Worm (Caenorhabditis elegans) whole organism, L1 larva: ENCODE measurements around the gene C01B10.3.

ENCODE experiments used
- C04F5.9 ChIP-seq: sonication (generic microtip); optimal IDR thresholded peaks from 2 replicates; lab custom pipeline; 2016; ENCODE audit warnings: missing genetic modification characterization, missing compliant biosample characterization
- C16A3.4 ChIP-seq: fragments of 150-350 bp; optimal IDR thresholded peaks from 2 replicates; lab custom pipeline; 2014; ENCODE audit warnings: missing biosample characterization, missing genetic modification characterization
- C34B4.2 ChIP-seq: sonication (generic microtip); optimal IDR thresholded peaks from 2 replicates; lab custom pipeline; 2017; ENCODE audit warnings: mild to moderate bottlenecking, missing genetic modification characterization, missing compliant biosample characterization
- aha-1 ChIP-seq: fragments of 150-350 bp; optimal IDR thresholded peaks from 2 replicates; lab custom pipeline; 2014; ENCODE audit warnings: missing biosample characterization, missing genetic modification characterization
- alr-1 ChIP-seq: fragments of 200-800 bp; sonication (Bioruptor generic); optimal IDR thresholded peaks from 2 replicates; lab custom pipeline; 2018; ENCODE audit warnings: borderline replicate concordance, mild to moderate bottlenecking, missing genetic modification characterization, missing compliant biosample characterization
- aly-2 ChIP-seq: fragments of 150-350 bp; optimal IDR thresholded peaks from 2 replicates; lab custom pipeline; 2014; ENCODE audit warnings: missing biosample characterization, missing genetic modification characterization
- blmp-1 ChIP-seq: fragments of 150-350 bp; optimal IDR thresholded peaks from 2 replicates; lab custom pipeline; 2014; ENCODE audit warnings: missing biosample characterization, missing genetic modification characterization
- ceh-63 ChIP-seq: fragments of 200-800 bp; sonication (Bioruptor generic); optimal IDR thresholded peaks from 2 replicates; lab custom pipeline; 2018; ENCODE audit warnings: mild to moderate bottlenecking, missing genetic modification characterization, missing compliant biosample characterization
- ceh-82 ChIP-seq, 3 experiments: fragments of 150-350 bp in 1 of 3; sonication (generic microtip) in 2 of 3; optimal IDR thresholded peaks; 2 replicates each; lab custom pipeline; 2014 to 2017; ENCODE audit warnings: missing biosample characterization in 3 of 3, missing genetic modification characterization in 3 of 3
- ceh-90 ChIP-seq: sonication (generic microtip); optimal IDR thresholded peaks from 2 replicates; lab custom pipeline; 2016; ENCODE audit warnings: missing genetic modification characterization, missing compliant biosample characterization
- dpl-1 ChIP-seq, 3 experiments: fragments of 150-350 bp in 2 of 3; sonication (generic microtip) in 1 of 3; optimal IDR thresholded peaks; 2 replicates each; lab custom pipeline; 2014 to 2017; ENCODE audit warnings: missing biosample characterization in 3 of 3, missing genetic modification characterization in 3 of 3, missing genetic modification reagents in 3 of 3
- dsc-1 ChIP-seq: sonication (generic microtip); optimal IDR thresholded peaks from 2 replicates; lab custom pipeline; 2016; ENCODE audit warnings: mild to moderate bottlenecking, missing genetic modification characterization, missing compliant biosample characterization
- elt-3 ChIP-seq, 6 experiments: fragments of 150-350 bp in 1 of 6; sonication (generic microtip); optimal IDR thresholded peaks; 2 replicates each; lab custom pipeline; 2017 to 2018; ENCODE audit warnings: missing biosample characterization in 6 of 6, missing genetic modification characterization in 6 of 6, inconsistent platforms in 1 of 6
- ets-5 ChIP-seq: fragments of 200-800 bp; sonication (Bioruptor generic); IDR thresholded peaks from 2 replicates; pipeline ENCODE4 v1.3.6; 2022; ENCODE audit warnings: missing genetic modification characterization, missing compliant biosample characterization
- fkh-8 ChIP-seq: sonication (generic microtip); optimal IDR thresholded peaks from 2 replicates; lab custom pipeline; 2016; ENCODE audit warnings: mild to moderate bottlenecking, missing genetic modification characterization, missing compliant biosample characterization
- grh-1 ChIP-seq: fragments of 200-800 bp; sonication (Bioruptor generic); IDR thresholded peaks from 2 replicates; pipeline ENCODE4 v1.3.6; 2022; ENCODE audit warnings: missing genetic modification reagents, missing genetic modification characterization, missing compliant biosample characterization
- hlh-17 ChIP-seq: fragments of 200-800 bp; sonication (Bioruptor generic); optimal IDR thresholded peaks from 2 replicates; lab custom pipeline; 2018; ENCODE audit warnings: missing genetic modification characterization, mild to moderate bottlenecking, missing compliant biosample characterization, moderate library complexity, borderline replicate concordance
- hlh-4 ChIP-seq: sonication (generic microtip); optimal IDR thresholded peaks from 2 replicates; lab custom pipeline; 2016; ENCODE audit warnings: mild to moderate bottlenecking, missing genetic modification characterization, missing compliant biosample characterization
- lin-14 ChIP-seq: fragments of 200-800 bp; sonication (Bioruptor generic); optimal IDR thresholded peaks from 2 replicates; lab custom pipeline; 2018; ENCODE audit warnings: mild to moderate bottlenecking, missing genetic modification characterization, moderate library complexity, missing compliant biosample characterization
- lir-3 ChIP-seq: sonication (generic microtip); optimal IDR thresholded peaks from 2 replicates; lab custom pipeline; 2016; ENCODE audit warnings: mild to moderate bottlenecking, missing genetic modification characterization, moderate library complexity, missing compliant biosample characterization; ENCODE audit not compliant: poor library complexity
- lsy-2 ChIP-seq, 2 experiments: fragments of 150-350 bp; optimal IDR thresholded peaks; 2 replicates each; lab custom pipeline; 2014; ENCODE audit warnings: missing biosample characterization in 2 of 2, missing genetic modification characterization in 2 of 2
- mdl-1 ChIP-seq, 2 experiments: fragments of 150-350 bp; optimal IDR thresholded peaks; 2 replicates each; lab custom pipeline; 2014 to 2017; ENCODE audit warnings: missing biosample characterization in 2 of 2, missing genetic modification characterization in 2 of 2, inconsistent platforms in 1 of 2
- mef-2 ChIP-seq: fragments of 150-350 bp; optimal IDR thresholded peaks from 2 replicates; lab custom pipeline; 2014; ENCODE audit warnings: missing biosample characterization, missing genetic modification characterization
- mep-1 ChIP-seq: fragments of 150-350 bp; optimal IDR thresholded peaks from 2 replicates; lab custom pipeline; 2014; ENCODE audit warnings: missing biosample characterization, missing genetic modification characterization
- nhr-12 ChIP-seq: sonication (generic microtip); optimal IDR thresholded peaks from 2 replicates; lab custom pipeline; 2017; ENCODE audit warnings: missing biosample characterization, missing genetic modification characterization
- nhr-20 ChIP-seq: sonication (generic microtip); optimal IDR thresholded peaks from 2 replicates; lab custom pipeline; 2016; ENCODE audit warnings: mild to moderate bottlenecking, missing genetic modification characterization, missing compliant biosample characterization
- nhr-47 ChIP-seq: sonication (generic microtip); optimal IDR thresholded peaks from 2 replicates; lab custom pipeline; 2016; ENCODE audit warnings: mild to moderate bottlenecking, missing genetic modification characterization, moderate library complexity, missing compliant biosample characterization
- nhr-85 ChIP-seq: sonication (generic microtip); peaks from one replicate; lab custom pipeline; 2016; ENCODE audit warnings: missing genetic modification characterization, inconsistent platforms, missing compliant biosample characterization
- nhr-90 ChIP-seq: sonication (generic microtip); optimal IDR thresholded peaks from 2 replicates; lab custom pipeline; 2016; ENCODE audit warnings: mild to moderate bottlenecking, missing genetic modification characterization, missing compliant biosample characterization; ENCODE audit not compliant: poor library complexity
- pag-3 ChIP-seq: sonication (generic microtip); optimal IDR thresholded peaks from 2 replicates; lab custom pipeline; 2017; ENCODE audit warnings: missing genetic modification characterization, mild to moderate bottlenecking, missing compliant biosample characterization, antibody characterized with exemption, borderline replicate concordance; ENCODE audit not compliant: insufficient read depth
- pqm-1 ChIP-seq: sonication (generic microtip); optimal IDR thresholded peaks from 3 replicates; lab custom pipeline; 2017; ENCODE audit warnings: missing biosample characterization, missing genetic modification characterization
- rnt-1 ChIP-seq: sonication (generic microtip); optimal IDR thresholded peaks from 2 replicates; lab custom pipeline; 2016; ENCODE audit warnings: mild to moderate bottlenecking, missing genetic modification characterization, moderate library complexity, missing compliant biosample characterization
- skn-1 ChIP-seq: fragments of 150-350 bp; optimal IDR thresholded peaks from 2 replicates; lab custom pipeline; 2014; ENCODE audit warnings: missing biosample characterization, missing genetic modification characterization
- snu-23 ChIP-seq: sonication (generic microtip); optimal IDR thresholded peaks from 2 replicates; lab custom pipeline; 2016; ENCODE audit warnings: missing genetic modification characterization, missing compliant biosample characterization
- sox-4 ChIP-seq: sonication (generic microtip); optimal IDR thresholded peaks from 2 replicates; lab custom pipeline; 2016; ENCODE audit warnings: missing genetic modification characterization, missing compliant biosample characterization
- sptf-1 ChIP-seq: fragments of 150-350 bp; optimal IDR thresholded peaks from 2 replicates; lab custom pipeline; 2014; ENCODE audit warnings: missing biosample characterization, missing genetic modification characterization
- sup-37 ChIP-seq: fragments of 200-800 bp; sonication (Bioruptor generic); optimal IDR thresholded peaks from 2 replicates; lab custom pipeline; 2018; ENCODE audit warnings: mild to moderate bottlenecking, missing genetic modification characterization, missing compliant biosample characterization
- swsn-7 ChIP-seq: sonication (generic microtip); optimal IDR thresholded peaks from 2 replicates; lab custom pipeline; 2016; ENCODE audit warnings: missing genetic modification characterization, missing compliant biosample characterization
- tbx-2 ChIP-seq: sonication (generic microtip); optimal IDR thresholded peaks from 2 replicates; lab custom pipeline; 2016; ENCODE audit warnings: missing genetic modification characterization, missing compliant biosample characterization
- unc-130 ChIP-seq: fragments of 150-350 bp; optimal IDR thresholded peaks from 2 replicates; lab custom pipeline; 2017; ENCODE audit warnings: missing biosample characterization, missing genetic modification characterization, inconsistent platforms
- unc-30 ChIP-seq: sonication (generic microtip); optimal IDR thresholded peaks from 2 replicates; lab custom pipeline; 2017; ENCODE audit warnings: missing biosample characterization, missing genetic modification characterization
- unc-86 ChIP-seq: sonication (generic microtip); optimal IDR thresholded peaks from 2 replicates; lab custom pipeline; 2016; ENCODE audit warnings: missing genetic modification characterization, missing compliant biosample characterization
- vab-15 ChIP-seq: sonication (generic microtip); optimal IDR thresholded peaks from 2 replicates; lab custom pipeline; 2017; ENCODE audit warnings: missing genotype, mild to moderate bottlenecking, missing genetic modification characterization, missing compliant biosample characterization
- xbp-1 ChIP-seq: sonication (generic microtip); optimal IDR thresholded peaks from 2 replicates; lab custom pipeline; 2016; ENCODE audit warnings: missing genetic modification characterization, missing compliant biosample characterization
- zag-1 ChIP-seq: fragments of 150-350 bp; optimal IDR thresholded peaks from 2 replicates; lab custom pipeline; 2014; ENCODE audit warnings: missing biosample characterization, missing genetic modification characterization
- zip-4 ChIP-seq: fragments of 200-800 bp; sonication (Bioruptor generic); optimal IDR thresholded peaks from 2 replicates; lab custom pipeline; 2018; ENCODE audit warnings: mild to moderate bottlenecking, missing genetic modification characterization, moderate library complexity, missing compliant biosample characterization

Gene C01B10.3

ce11 chrIV:6582604-6583003, 38.5 kb downstream of the C01B10.3 start, which contains the start of gene odr-8:
Gene odr-8, minus strand, starts transcription at chrIV:6582704.
- no peak for TF ChIP-seq hlh-4 (tag; lab: Kevin White, UChicago)
- no peak for TF ChIP-seq zag-1
- no peak for TF ChIP-seq unc-130
- no peak for TF ChIP-seq ceh-63 (GFP tag; lab: Kevin White, UChicago)
- TF ChIP-seq C34B4.2 (tag; lab: Kevin White, UChicago): no peak
- no peak for TF ChIP-seq ceh-90 (tag; lab: Kevin White, UChicago)
- TF ChIP-seq mef-2 (tag; lab: Kevin White, UChicago): no peak
- no peak for TF ChIP-seq pag-3 (tag; lab: Kevin White, UChicago)
- no peak for TF ChIP-seq pqm-1 (tag; lab: Kevin White, UChicago)
- no peak for TF ChIP-seq aha-1 (tag; lab: Kevin White, UChicago)

- no peak for TF ChIP-seq xbp-1 (tag; lab: Kevin White, UChicago)
- no peak for TF ChIP-seq blmp-1 (tag; lab: Kevin White, UChicago)
- TF ChIP-seq sox-4 (tag; lab: Kevin White, UChicago): no peak
- no peak for TF ChIP-seq aha-1 (tag; lab: Kevin White, UChicago)
- no peak for TF ChIP-seq nhr-12 (tag; lab: Kevin White, UChicago)
- no peak for TF ChIP-seq swsn-7 (tag; lab: Kevin White, UChicago)
- no peak for TF ChIP-seq dpl-1 (GFP tag; optimal IDR thresholded peaks at IDR 0.05; lab: Kevin White, UChicago)
- no peak for TF ChIP-seq zip-4 (GFP tag; lab: Kevin White, UChicago)
- TF ChIP-seq nhr-85 (tag; lab: Kevin White, UChicago): no peak
- no peak for TF ChIP-seq skn-1 (tag; lab: Kevin White, UChicago)
- no peak for TF ChIP-seq unc-86 (tag; lab: Kevin White, UChicago)
- no peak for TF ChIP-seq pag-3 (tag; lab: Kevin White, UChicago)
- no peak for TF ChIP-seq nhr-20 (tag; lab: Kevin White, UChicago)
- TF ChIP-seq fkh-8 (tag; lab: Kevin White, UChicago): no peak
- TF ChIP-seq sup-37 (GFP tag; lab: Kevin White, UChicago): no peak
Observed at ce11 chrIV:6581658-6582057, 39.5 kb downstream of the C01B10.3 start.

ce11 chrIV:6577914-6578313, 43.2 kb downstream of the C01B10.3 start, which contains the start of gene C43G2.3:
Gene C43G2.3, plus strand, starts transcription at chrIV:6578214.
- no peak for TF ChIP-seq lir-3 (tag; lab: Kevin White, UChicago)
- no peak for TF ChIP-seq nhr-12 (tag; lab: Kevin White, UChicago)
- TF ChIP-seq skn-1 (tag; lab: Kevin White, UChicago): no peak
- no peak for TF ChIP-seq aly-2 (tag; lab: Kevin White, UChicago)
- TF ChIP-seq hlh-17 (GFP tag; lab: Kevin White, UChicago): no peak
- TF ChIP-seq elt-3 (tag; optimal IDR thresholded peaks at IDR 0.05; lab: Kevin White, UChicago): no peak
- TF ChIP-seq snu-23 (GFP tag; lab: Kevin White, UChicago): no peak
- no peak for TF ChIP-seq ceh-63 (GFP tag; lab: Kevin White, UChicago)
- TF ChIP-seq ets-5 (GFP tag; lab: Robert Waterston, UW): no peak
- no peak for TF ChIP-seq C16A3.4 (tag; lab: Kevin White, UChicago)
- TF ChIP-seq dsc-1 (tag; lab: Kevin White, UChicago): no peak
- TF ChIP-seq alr-1: no peak
- TF ChIP-seq vab-15: no peak

ce11 chrIV:6576728-6577101, 44.4 kb downstream of the C01B10.3 start:
- TF ChIP-seq nhr-90 (peak; percentile 65), mep-1 (peak; percentile 76), lin-14 (GFP tag; lab: Kevin White, UChicago) (peak; percentile 80), nhr-20 (tag; lab: Kevin White, UChicago) (peak; percentile 74), tbx-2 (tag; lab: Kevin White, UChicago) (peak; percentile 22), swsn-7 (tag; lab: Kevin White, UChicago) (peak; percentile 53), elt-3 (tag; optimal IDR thresholded peaks at IDR 0.05; lab: Kevin White, UChicago) (peak in 2 of 6 experiments; percentile 18 to 28), fkh-8 (tag; lab: Kevin White, UChicago) (no peak), pqm-1 (tag; lab: Kevin White, UChicago) (no peak), ceh-82 (tag; optimal IDR thresholded peaks at IDR 0.05; lab: Kevin White, UChicago) (peak; percentile 2 to 13 (median 7)), unc-30 (tag; lab: Kevin White, UChicago) (no peak), lsy-2 (tag; optimal IDR thresholded peaks at IDR 0.05; lab: Kevin White, UChicago) (peak; percentile 51 to 63), C16A3.4 (tag; lab: Kevin White, UChicago) (peak; percentile 49), nhr-47 (tag; lab: Kevin White, UChicago) (peak; percentile 47), grh-1 (GFP tag; lab: Robert Waterston, UW) (no peak), sptf-1 (no peak), mdl-1 (tag; optimal IDR thresholded peaks at IDR 0.05; lab: Kevin White, UChicago) (peak in 1 of 2 experiments; percentile 30), C04F5.9 (tag; lab: Kevin White, UChicago) (no peak), rnt-1 (tag; lab: Kevin White, UChicago) (peak; percentile 59)
